Worm (Caenorhabditis elegans) whole organism, dauer: ENCODE results near the gene emc-5.
"Not testable (repeated sequence)": the region's sequence is repeated elsewhere in the genome, so short reads cannot be mapped to it uniquely, and the experiment has no call there.

Experiments
- unc-62 ChIP-seq: sonication (generic microtip); optimal IDR thresholded peaks from 2 replicates; lab custom pipeline; 2017; ENCODE audit warnings: missing biosample characterization, missing genetic modification reagents, missing genetic modification characterization

emc-5 gene

DNA sequence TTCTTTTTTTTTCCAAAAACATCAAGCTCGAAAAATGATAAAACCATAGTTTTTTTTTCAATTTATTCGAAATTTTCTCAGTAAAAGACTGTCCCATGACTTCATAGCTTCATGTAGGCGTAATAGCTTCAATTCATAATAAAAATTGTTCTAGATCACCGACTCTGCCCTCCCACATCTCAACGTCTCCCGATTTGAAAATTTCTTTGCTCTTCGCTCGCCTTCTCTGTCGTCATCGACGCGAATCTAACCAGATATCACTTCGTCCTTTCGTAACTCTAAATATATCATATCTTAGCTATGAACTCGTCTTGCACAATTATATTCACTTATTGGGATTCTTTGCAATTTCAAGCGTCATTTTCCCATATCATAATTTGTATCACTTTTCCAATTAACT, 18.2 kb downstream of the emc-5 start, which contains the start of gene srh-44:
Gene srh-44 (plus strand): TSS at position 301 of the 400 bp plus-strand sequence.
- TF ChIP-seq unc-62 (GFP tag; lab: Kevin White, UChicago): no peak

DNA sequence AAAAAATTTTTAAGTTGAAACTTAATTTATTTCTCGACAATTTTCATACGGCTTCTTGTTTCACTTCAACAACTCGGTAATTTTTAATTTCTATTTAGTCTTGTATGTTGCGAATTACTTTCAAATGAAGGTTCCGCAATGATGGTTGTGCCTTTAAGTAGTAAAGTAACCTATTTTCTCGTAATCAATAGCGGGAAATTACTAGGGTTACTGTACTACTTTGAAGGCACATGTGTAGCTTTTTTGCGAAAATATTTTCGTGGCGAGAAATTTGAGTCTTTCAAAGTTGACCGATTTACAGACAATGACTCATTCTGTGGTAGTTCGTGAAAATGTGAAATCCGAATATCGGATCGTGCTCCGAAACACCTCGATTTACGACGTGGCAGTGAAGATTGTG, 21.6 kb downstream of the emc-5 start, which contains the start of gene B0334.10:
Gene B0334.10 (plus strand): TSS at position 301 of the 400 bp plus-strand sequence.
- no peak for TF ChIP-seq unc-62 (GFP tag; lab: Kevin White, UChicago)

DNA sequence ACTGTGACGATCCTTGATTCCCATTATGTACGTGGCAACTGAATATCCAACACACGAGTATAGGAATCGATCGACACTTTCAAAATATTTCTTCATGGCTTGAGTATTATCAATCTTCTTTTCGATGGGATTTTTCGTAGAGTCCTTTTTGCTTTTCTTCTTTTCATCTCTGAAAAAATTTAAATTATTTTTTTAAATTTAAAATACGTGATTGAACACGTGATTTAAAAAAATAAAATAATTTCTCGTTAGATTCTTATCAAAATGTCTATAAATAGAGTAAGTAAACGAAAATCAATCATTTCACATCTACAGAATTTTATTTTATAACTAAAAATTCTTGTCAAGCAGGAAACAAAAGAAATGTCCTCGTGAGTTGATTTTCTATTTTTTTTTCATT, 24.7 kb downstream of the emc-5 start, which contains the start of gene Y62F5A.10:
Gene Y62F5A.10 (plus strand): TSS at position 301 of the 400 bp plus-strand sequence.
- TF ChIP-seq unc-62 (GFP tag; lab: Kevin White, UChicago): no peak

DNA sequence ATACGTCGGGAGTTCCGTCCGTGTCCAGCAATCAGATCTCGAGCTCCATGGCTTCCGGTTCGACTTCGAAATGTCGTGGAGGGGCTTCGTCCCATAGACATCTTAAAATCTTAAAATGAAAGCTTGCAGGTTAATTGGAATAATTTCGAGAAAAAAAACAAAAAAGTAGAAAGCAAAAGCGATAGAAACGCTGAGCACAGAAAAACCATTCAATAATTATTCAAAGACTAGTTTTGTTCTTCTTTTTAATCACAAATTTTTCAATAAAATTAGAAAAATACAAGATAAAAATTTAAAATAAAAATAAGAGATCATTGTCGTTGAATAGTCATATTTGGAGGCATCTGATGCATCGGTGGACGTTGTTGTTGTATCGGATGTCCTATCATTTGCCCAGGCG, 30.4 kb downstream of the emc-5 start, which contains the start of gene age-1:
Gene age-1 (minus strand): TSS at position 101 of the 400 bp plus-strand sequence.
- no peak for TF ChIP-seq unc-62 (GFP tag; lab: Kevin White, UChicago)

DNA sequence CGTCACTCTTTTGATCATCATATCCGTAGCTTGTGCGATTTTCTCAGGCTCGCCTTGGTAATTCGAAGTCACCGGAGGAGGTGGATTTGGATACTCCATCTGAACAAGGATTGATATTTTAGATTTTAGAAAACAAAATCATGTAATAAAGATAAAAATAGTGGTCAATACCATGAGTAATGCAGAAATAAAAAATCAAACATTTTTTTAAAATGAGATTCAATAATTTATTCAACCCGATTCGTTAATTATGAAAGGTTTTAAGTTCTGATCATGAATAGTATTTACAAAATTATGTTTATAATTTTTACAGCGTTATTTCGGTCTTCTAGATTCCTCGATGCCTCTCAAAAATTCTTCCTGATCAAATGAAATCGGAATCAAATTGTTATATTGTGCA, 37.1 kb downstream of the emc-5 start, which contains the start of gene mdt-8:
Gene mdt-8 (minus strand): TSS at position 101 of the 400 bp plus-strand sequence.
- TF ChIP-seq unc-62 (GFP tag; lab: Kevin White, UChicago): no peak

DNA sequence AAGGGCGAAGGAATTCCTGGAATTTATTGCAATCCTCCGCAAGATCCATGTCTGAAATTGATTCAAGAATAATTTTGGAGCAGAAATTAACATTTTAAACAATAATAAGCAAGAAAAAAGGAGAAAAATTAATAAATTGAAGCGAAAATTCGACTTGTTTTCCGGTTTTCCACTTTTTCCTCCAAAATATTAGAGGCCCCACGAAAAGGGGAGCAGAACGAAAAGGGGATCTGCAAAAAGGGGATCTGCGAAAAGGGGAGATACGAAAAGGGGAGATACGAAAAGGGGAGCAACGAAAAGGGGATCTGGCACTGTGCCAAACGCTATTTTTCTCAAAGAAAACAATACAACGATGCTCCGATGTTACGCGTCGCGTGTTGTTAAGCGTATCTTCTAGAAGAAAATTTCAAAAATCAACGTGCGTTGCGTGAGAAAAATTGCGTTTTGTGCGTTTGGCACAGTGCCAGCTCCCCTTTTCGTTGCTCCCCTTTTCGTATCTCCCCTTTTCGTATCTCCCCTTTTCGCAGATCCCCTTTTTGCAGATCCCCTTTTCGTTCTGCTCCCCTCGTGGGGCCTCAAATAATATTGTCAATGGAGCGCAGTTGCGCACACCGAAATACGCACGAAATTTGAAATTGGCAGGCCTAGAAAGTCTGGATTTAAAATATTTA, 38.0 kb downstream of the emc-5 start, which contains the start of gene Y62F5A.12:
Gene Y62F5A.12 (minus strand): TSS at position 51 of the 671 bp plus-strand sequence.
- TF ChIP-seq unc-62 (GFP tag; lab: Kevin White, UChicago): not testable (repeated sequence)

DNA sequence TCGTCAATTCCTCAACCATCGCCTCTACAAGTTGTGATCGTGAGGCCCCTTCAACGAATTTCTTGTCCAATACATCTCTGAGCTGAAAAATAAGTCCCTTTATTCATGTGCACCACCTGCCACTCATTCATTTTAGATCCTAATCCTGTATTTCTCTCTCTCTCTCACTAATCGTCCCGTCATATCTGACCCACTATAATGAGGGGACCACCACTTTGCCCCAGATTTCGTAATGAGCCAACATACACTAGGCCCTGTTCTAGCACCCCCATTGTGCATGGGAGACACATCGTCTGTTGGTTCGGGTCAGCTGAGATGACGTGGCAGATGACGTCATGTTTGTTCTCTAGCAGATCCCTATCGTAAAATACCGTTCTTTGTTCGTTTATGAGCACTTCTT, 38.8 kb downstream of the emc-5 start:
- no peak for TF ChIP-seq unc-62 (GFP tag; lab: Kevin White, UChicago)

DNA sequence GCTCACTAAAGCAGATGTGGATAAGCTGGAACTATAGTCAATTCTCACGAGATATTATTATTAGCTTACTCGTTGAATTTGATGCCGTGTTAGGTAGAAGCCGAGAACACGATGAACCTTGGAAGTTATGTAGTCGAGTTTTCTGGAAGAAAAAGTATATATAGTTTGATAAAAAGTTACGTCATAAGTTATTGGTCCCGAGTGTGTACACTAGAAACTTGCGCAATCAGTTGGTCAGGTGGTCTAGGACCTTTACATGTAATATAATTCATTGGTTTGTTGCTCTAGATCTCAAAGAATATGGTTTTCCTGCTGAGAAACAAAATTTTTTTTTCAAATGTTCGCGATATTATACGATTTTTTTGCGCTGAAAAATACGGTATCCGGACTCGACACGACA, 39.3 kb downstream of the emc-5 start:
- TF ChIP-seq unc-62 (GFP tag; lab: Kevin White, UChicago): no peak

DNA sequence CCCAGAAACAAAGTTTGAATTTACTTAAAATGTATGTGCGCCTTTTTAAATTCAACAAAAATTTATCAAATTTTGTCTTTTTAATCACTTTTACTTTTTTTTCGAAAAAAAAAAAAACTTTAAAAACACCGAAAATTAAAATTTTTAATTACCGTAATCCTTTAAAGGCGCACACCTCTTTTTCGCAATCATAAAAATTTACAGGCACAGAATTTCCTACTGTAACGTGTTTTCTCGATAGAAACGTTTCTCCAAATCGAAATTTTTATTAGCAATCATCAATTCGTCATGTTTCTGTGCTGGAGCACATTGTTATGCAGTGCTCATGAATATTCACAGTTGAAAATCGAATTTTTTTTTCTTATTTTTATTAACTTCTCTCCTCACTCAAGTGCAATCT, 39.9 kb downstream of the emc-5 start:
- TF ChIP-seq unc-62 (GFP tag; lab: Kevin White, UChicago): no peak

DNA sequence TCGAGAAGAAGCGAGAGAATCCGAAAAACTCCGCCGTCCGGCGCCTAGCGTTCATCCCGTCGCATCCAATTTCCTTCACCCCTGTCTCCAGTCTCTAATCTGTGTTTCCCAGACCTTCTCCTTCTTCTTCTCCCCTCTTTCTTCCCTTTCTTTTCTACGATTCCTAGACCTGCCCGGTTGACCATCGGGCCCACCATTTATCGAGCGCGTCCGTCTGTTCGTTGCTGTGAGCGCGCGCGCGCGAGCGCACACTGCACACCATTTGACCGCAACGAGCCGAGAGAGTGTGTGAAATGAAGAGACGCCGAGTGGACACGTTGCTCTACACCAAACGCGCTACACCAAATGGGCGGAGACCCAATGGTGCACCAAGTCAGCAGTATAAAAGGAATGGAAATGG, 40.5 kb downstream of the emc-5 start:
- TF ChIP-seq unc-62 (GFP tag; lab: Kevin White, UChicago): no peak

DNA sequence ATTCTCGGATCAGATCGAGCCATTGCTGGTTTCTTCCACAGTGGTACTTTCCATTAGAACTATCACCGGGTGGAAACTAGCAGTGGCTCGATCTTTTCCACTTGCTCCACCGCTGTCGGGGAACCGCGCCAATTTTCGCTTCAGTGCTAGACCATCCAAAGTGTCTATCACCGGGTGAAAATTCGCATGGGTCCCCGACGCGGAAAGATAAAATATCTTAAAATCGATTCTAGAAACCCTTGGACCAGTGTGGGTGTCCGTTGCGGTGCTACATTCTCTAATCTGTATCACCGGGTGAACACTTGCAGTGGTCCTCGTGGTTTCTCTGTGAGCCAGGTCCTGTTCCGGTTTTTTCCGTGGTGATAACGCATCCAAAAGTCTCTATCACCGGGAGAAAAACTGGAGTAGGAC, 41.0 kb downstream of the emc-5 start:
- TF ChIP-seq unc-62 (GFP tag; lab: Kevin White, UChicago): no peak

DNA sequence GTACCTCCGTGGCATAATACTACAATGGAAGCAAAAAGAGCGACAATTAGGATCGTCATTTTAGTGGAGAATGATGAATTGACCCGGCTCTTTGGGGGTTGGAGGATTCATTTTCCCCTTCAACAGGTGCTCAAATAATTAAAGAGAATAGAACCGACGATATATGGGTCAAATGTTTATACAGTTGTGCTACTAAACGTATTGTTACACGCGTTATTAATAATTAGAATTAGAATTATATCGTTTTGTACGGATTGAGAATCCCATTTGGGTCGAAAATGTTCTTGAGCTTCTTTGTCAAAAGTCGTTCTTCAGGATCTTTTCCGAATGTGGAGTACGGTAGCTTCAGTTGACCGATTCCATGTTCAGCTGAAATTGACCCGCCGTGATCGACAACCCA, 42.2 kb downstream of the emc-5 start, which contains the start of gene Y62F5A.9:
Gene Y62F5A.9 (minus strand): TSS at position 101 of the 400 bp plus-strand sequence.
- TF ChIP-seq unc-62 (GFP tag; lab: Kevin White, UChicago): no peak

DNA sequence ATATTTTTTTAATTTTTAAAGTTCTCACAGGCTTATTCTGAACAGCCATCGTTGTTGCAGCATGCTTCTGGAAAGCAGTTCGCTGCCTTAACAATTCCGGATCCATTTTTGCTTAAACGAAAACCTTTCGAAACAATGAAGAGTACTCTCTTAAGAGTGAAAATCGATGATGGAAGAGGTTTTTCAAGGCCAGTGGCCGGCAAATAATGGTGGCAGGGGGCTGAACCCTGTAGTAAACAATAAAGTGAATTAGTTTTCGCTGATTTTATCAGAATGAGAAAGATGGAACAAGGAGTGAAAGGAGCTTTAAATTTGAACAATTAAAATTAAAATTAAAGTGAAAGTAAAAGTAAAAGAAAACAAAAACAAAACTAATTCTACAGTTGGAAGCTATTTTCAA, 45.8 kb downstream of the emc-5 start, which contains the start of gene gtf-2E2:
Gene gtf-2E2 (minus strand): TSS at position 111 of the 400 bp plus-strand sequence.
- TF ChIP-seq unc-62 (GFP tag; lab: Kevin White, UChicago): no peak

DNA sequence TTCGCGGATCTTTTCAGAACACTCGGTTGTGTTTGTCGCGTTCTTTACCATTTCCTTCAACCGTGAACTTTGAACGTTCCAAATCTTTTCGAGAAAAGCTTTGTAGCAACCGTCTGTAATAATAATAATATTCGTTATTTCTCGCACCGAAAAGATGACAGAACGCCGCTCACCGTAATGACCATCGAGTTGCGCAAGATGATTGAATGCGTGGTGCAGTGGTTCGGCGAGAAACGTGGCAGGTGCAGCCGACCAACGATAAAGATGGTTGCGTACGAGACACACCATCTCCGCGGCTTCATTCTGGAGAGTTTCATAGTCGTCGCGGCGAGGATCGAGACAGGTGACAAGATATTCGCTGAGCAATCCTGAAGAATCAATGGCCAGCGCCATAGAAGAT, 46.4 kb downstream of the emc-5 start:
- no peak for TF ChIP-seq unc-62 (GFP tag; lab: Kevin White, UChicago)

DNA sequence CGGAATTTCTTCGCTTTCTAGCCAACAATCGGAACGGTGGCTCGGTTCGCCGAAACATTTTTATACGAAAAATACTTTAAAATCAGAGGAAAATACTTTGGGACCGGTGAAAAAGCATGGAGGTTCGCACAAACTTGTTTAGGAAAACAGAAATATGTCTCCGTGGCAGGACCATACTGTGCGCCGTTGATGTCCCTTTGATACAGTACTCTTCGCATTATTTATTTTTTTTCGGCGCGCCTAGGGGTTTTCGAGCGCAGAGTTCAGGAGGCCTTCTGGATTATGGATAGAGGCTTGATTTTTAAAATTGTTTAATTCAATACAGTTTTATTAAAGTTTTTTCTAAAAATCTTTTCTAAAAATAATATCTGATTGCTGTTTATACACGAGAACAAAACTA, 48.1 kb downstream of the emc-5 start, which contains the start of gene F54D5.9:
Gene F54D5.9 (minus strand): TSS at position 115 of the 400 bp plus-strand sequence.
- TF ChIP-seq unc-62 (GFP tag; lab: Kevin White, UChicago): no peak

DNA sequence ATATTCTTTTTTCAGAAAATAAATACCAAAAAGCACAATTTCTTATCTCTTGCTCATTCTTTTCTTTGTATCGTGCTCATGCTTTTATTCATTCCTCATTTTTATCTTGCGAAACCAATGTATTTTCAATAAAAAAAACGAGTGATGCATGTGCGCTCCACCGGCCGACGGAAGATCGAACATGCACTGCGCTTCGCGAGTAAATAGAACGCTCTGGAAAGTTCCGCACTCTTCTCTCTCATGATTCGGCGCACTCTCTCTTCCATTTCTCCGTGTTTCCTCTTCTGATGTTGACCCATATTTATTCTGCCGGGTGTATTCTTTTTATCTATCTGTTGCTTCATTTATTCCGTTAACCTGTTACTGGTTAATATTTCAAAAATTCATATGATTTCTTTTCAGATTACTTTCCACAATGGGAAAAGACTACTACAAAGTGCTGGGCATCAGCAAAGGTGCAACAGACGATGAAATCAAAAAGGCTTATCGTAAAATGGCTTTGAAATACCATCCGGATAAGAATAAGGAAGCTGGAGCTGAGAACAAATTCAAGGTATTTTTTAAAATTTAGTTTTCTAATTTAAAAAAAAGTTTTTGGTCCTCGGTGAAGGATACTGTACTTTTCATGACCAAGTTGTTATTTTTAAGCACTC, 48.8 kb downstream of the emc-5 start, which contains the start of gene dnj-13:
Gene dnj-13 (plus strand): TSS at position 403 of the 653 bp plus-strand sequence.
- no peak for TF ChIP-seq unc-62 (GFP tag; lab: Kevin White, UChicago)
